Fruit fly (Drosophila melanogaster): ENCODE data around the gene Apc2.

- no peak for TF ChIP-seq CTCF (optimal IDR thresholded peaks at IDR 0.05)
- TF ChIP-seq CG8478 (optimal IDR thresholded peaks at IDR 0.05), result no peak
Observed at dm6 chr3R:24216017-24216416, 52.3 kb downstream of the Apc2 start.

All from S2 (cell line).